Fruit fly (Drosophila melanogaster) S2 (cell line): Measurements from ENCODE around the gene CG45488.

Experiments
- CG8478 ChIP-seq: fragments of >200 bp; optimal IDR thresholded peaks from 2 replicates; lab custom pipeline; 2018
- CTCF ChIP-seq, 2 experiments: fragments of >200 bp; optimal IDR thresholded peaks; 2 replicates each; lab custom pipeline; 2018

CG45488 gene

DNA sequence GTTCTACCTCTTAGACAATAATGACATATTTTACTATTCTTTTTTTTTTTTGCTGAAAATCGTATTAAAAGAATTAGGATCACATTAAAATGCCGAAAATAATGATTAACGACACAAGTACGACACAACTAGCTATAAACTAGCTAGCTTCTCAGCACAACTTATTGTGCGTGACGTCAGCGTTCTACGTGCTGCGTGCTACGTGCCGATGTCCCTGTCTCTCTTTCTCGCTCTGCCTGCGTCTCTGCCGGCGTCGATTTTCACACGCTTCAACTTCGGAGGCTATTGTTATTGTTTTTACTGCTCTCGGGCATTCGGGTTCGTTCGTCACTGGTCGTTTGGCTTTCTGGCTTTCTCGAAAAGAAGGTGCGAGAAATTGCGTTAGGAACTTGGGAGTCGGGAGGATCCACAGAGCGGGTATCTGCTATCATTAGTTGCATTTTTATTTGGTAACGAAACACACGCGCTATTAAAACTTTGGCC is 22.2 kb downstream of the CG45488 start:
- TF ChIP-seq CG8478 (lab: Kevin White, UChicago) (no peak), CTCF (optimal IDR thresholded peaks at IDR 0.05; lab: Kevin White, UChicago) (no peak)

DNA sequence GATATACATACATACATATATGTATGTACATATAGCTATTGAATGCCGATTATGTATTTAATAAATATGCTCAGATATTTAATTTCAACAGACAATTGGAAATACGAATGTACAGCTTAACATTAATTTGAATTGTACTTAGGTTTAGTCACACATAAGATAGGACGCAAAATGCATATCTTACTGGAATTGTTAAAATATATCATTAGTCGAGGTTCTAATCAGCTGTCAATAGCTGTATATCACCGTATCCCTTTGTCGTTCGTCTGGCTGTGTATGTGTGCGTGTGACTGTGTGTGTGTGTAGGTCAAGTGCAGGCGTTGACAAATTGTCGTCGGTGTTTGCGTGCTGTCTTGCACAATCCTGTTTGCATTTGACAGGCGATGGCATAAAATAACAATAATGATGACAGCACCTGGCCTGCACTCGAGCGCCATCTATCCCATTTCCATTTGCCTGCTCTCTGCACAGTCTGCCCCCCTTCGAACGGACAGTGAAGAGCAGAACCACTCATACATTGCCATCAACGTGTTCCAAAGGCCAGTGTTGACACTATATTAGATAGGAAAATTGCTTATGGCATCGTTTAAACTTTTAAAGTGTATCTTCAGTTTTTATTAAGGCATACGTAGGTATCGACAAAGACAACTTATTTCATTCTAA is 22.8 kb downstream of the CG45488 start:
- TF ChIP-seq CG8478 (lab: Kevin White, UChicago) (no peak), CTCF (optimal IDR thresholded peaks at IDR 0.05; lab: Kevin White, UChicago) (peak; percentile 86 to 91)

DNA sequence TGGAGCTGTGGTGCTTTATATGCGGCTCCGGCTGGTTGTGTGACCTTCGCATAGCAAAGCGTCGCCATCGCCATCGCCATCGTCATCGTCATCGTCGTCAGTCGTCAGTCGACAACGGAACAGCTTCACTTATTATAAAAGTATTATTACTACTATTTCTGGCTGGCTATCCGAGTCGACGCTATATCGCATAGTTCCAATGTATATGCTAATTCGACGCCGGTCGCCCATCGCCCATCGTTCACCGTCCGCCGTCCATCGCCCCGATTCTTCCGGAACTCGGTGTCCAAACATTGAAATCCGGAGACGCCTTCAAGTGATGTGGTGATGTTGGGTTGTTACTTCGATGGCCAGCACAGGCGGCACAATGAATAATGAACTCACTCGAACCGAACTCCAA is 28.2 kb downstream of the CG45488 start:
- no peak for TF ChIP-seq CTCF (optimal IDR thresholded peaks at IDR 0.05; lab: Kevin White, UChicago)
- TF ChIP-seq CG8478 (lab: Kevin White, UChicago) = no peak

DNA sequence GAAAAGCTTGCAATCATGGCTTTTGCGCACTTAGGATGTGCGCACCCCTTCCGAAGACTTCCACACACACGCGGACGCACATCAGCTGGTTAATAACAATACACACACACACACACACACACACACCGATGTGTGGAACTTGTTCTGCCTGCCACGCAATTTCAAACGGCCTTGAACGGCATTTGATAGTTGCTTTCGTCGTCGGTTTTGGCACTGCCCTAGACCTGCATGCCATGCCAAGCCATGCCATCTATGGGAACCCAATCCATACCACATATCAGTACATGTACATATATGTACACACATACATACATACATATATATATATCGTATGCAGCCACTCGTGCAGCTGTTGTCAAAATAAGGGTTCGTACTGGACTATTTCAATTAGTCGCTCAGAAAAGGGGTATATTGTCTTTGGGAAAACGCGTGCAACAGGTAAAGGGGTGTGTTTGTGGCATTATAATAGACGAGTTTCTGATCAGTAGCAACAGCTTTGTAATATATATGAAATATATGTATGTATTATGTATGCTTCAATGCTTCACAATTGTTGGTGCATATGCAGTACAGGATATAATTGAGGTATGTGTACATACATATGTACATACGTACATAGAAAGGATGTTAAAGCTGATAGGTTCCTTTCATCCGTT is 30.1 kb downstream of the CG45488 start, which contains the start of gene amn:
Gene amn, minus strand, starts transcription at position 51 of the 656 bp plus-strand sequence.
- TF ChIP-seq CG8478 (lab: Kevin White, UChicago) (no peak), CTCF (optimal IDR thresholded peaks at IDR 0.05; lab: Kevin White, UChicago) (no peak)

DNA sequence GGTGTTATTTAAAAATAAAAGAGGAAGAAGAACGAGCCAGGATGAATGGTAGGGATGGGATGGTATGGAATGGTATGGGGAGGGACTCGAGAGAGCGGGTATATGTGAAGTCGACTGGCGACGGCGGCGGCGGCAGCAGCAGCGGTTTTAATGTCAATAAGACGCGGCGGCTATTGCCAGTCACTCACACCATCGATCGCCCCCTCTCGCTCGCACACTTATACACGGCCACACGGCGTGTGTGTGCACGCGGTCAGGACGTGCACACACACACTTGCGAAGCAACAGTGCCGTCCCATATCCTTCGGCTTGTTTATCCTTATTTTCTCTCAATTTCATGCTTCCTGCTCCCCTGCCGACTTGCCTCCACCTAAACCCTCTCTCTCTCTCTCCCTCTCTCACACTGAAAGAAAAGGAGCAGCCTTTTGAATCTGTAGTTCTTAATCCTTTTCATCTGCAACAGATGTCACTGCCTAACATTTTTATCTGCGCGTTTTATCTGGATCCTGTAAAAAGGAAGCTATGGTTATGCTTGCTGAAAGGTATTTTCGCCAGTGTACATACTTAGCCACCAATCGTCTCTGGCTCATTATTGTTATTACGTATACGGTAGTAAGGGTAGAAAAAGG is 31.0 kb downstream of the CG45488 start:
- no peak for TF ChIP-seq CTCF (optimal IDR thresholded peaks at IDR 0.05; lab: Kevin White, UChicago)
- TF ChIP-seq CG8478 (lab: Kevin White, UChicago) = no peak

DNA sequence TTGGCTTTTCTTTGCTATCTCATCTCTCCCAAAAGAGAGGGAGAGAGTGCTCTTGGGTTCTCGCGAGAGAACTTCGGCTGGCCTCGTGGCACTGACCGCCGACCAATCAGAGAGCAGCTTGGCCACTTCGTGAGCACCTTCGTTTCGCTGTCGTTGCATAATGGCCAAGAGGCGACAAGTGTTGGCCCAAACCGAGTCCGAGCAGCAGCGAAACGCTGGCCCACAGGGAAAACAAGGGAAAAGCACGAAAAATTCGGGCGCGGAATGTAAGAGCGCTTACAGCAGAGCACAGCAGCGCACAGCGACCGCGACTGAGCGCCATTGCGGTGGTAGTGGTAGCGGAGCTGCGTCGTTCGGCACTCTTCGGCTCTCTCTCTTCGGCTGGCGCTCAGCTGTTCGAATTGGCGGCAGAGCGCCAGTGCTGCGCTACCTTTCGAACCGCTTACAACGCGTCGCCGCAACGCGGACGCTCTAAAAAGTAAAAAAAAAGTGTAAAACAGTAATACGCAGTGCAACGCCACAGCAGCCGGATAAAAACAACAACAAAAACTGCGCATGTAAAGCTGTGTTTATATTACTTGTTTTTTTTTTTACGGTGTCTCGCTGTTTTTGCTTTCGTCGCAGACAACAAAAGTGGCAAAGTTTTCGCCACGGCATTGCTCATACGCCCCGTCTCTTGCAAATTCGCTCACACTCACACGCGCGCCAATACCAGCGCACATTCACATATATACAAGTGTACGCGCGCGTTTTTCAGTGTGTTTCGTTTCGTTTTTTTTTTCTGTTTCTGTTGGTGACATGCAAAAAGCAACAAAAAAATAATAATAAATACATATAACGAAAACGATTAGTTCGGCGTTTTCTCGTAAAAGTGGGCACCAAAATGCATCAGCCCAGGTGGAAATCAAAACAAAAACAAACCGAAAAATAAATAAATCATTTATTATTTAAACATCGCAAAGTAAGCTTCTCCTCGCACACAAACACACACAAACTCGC is 33.0 kb downstream of the CG45488 start:
- TF ChIP-seq CTCF (optimal IDR thresholded peaks at IDR 0.05; lab: Kevin White, UChicago) (peak in 1 of 2 experiments; percentile 7), CG8478 (lab: Kevin White, UChicago) (no peak)

DNA sequence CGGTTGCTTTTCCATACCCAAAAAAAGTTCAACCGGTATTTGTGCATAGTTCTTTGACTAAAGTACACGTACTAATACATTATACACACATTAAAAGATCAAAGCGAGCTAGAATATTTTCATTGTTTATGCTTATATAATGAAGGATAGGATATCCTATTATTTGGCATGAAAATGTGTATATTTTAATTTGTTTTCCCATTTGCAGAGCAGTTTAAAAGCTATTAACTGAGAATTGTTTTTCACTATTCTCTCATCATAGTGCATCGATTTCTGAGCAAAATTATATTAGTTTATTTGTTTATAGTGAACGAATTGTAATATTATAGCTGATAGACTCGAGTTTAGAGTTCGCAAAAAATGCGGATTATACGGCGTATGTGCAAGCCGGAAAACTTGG is 33.7 kb downstream of the CG45488 start:
- TF ChIP-seq CG8478 (lab: Kevin White, UChicago) (no peak), CTCF (optimal IDR thresholded peaks at IDR 0.05; lab: Kevin White, UChicago) (no peak)

DNA sequence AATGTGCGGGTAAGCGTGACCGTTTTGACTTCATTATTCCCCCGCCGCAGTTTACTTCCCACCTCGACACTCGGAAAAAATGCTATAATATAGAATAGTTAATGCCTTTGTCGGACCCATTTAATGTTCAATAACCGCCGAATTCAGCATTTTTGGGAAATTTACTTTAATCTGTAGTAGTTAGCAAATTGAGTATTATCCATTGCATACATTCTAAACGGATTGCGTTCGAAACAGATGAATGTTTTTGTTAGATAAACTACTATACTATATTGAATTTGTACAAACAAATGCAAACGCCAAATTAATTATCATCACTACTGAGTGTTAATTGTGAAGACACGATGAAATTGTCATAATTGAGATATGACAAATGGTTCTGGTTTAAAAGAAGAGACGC is 36.0 kb downstream of the CG45488 start:
- no peak for TF ChIP-seq CG8478 (lab: Kevin White, UChicago)
- no peak for TF ChIP-seq CTCF (optimal IDR thresholded peaks at IDR 0.05; lab: Kevin White, UChicago)

DNA sequence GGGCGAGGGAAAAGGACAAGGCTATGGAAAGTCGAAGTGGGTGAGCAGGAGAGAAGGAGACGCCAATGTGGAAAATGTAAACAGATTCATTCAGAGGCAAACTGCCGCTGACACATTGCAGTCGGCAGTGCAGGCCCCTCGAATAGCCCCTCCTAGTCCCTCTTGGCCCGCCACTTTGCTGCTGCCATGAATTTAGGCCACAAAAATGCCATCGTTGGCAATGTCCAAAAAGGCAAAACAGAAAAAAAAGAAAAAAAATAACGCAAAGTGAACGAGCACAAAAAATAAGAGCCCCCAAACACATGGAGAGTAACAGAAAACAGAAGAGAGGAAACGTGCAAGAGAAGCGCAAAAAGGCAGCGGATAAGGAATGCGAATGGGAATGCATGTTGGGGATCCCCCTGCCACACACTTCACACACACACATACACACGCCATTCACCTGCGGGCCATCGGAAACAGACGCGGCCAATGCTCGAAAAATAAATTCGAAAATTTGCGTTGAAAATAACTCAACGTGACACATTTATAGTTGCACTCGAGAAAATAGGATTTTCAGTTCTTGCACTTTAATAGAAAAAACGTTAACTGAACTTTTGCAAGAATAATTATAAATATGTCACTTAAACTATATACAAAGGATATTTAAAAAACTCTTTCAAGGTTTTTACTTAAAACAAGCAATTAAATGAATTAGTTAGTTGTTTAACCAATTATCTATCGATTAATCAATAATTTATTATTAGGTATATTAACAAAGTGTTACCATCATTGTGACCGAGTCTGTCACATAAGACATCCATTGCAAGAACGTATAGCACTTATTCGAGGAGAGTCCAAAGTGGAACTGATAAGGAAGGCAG is 41.7 kb downstream of the CG45488 start:
- TF ChIP-seq CG8478 (lab: Kevin White, UChicago) (no peak), CTCF (optimal IDR thresholded peaks at IDR 0.05; lab: Kevin White, UChicago) (no peak)

DNA sequence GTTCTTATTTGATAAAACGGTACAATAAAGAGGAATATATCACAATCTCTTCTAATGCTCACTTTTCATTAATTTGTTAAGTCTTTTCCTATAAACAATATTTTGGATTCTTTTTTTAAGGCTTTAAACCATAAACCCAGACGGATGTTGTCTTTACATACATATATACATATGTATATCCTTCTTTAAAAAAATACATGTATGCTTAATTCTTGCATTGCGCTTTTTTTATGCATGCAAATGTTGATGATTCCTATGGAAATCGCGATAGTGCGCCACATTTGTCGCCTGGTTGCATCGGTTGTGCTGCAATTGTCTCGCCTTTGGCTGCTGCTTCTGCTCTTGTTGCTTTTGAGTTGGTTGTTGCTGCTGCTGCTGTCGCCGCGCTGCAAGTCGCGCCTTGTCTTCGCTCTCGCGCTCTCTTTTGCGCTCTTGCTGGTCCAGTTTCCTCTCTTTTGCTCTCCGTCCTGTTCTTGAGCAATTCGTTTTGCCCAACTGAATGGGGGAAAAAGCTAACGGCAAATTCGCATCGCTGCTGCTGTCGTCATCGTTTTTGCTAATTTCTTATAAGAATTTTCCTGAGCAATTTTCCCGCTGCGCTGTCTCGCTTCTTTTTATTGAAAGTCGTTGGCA is 43.3 kb downstream of the CG45488 start:
- TF ChIP-seq CG8478 (lab: Kevin White, UChicago) = no peak
- no peak for TF ChIP-seq CTCF (optimal IDR thresholded peaks at IDR 0.05; lab: Kevin White, UChicago)

DNA sequence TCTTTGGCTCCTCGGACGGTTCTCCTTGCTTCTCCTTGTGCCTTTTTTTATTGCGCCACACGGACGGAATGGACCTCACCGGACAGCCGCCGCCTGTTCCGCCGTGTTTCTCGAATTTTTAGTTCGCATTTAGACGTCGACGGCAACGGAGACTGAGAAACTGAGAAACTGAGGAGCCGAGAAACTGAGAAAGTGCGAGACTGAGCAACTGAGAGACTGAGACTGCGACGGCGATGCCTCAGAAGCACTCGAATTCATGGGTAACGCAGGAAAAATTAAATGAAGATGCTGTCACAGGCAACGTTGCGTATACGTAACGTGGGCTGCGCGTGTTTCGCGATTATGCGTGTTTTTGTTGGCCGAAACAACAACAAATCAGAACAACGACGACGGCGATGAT is 44.6 kb downstream of the CG45488 start:
- no peak for TF ChIP-seq CTCF (optimal IDR thresholded peaks at IDR 0.05; lab: Kevin White, UChicago)
- TF ChIP-seq CG8478 (lab: Kevin White, UChicago) = no peak

DNA sequence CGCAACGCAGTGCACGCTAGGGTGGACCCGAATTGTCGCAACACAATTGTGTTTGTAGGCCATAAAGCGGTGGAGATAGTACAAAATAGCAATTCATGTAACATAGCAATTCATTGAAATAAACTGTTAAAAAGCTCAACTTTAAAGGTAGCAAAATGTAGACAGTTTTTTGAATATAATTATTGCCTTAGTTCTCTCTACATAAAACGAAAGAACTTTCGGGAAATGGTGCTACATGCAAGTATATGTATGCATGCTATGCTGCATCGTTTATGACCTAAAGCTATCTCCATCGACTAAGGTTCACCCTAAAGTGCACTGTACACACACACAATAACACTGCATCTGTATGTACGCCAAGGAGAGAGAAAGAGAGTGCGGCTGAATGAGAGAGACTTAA is 45.2 kb downstream of the CG45488 start:
- TF ChIP-seq CTCF (optimal IDR thresholded peaks at IDR 0.05; lab: Kevin White, UChicago) = no peak
- TF ChIP-seq CG8478 (lab: Kevin White, UChicago) = no peak
